Worm (Caenorhabditis elegans) whole organism, L4 larva: ENCODE measurements around the gene ttr-5.

Experiments used
- F49E8.2 ChIP-seq: sonication (generic microtip); optimal IDR thresholded peaks from 2 replicates; lab custom pipeline; 2016; ENCODE audit warnings: missing compliant biosample characterization, mild to moderate bottlenecking, missing genetic modification characterization, borderline replicate concordance
- T20F7.1 ChIP-seq: fragments of 200-800 bp; sonication (Bioruptor generic); optimal IDR thresholded peaks from 2 replicates; lab custom pipeline; 2018; ENCODE audit warnings: mild to moderate bottlenecking, missing genetic modification characterization, missing compliant biosample characterization
- aha-1 ChIP-seq: fragments of 150-350 bp; peaks from one replicate; lab custom pipeline; 2014; ENCODE audit warnings: missing biosample characterization, missing genetic modification characterization
- ama-1 ChIP-seq: fragments of 150-350 bp; optimal IDR thresholded peaks from 2 replicates; lab custom pipeline; 2014; ENCODE audit warnings: inconsistent platforms, mixed read lengths
- arid-1 ChIP-seq: fragments of 200-800 bp; sonication (Bioruptor generic); conservative IDR thresholded peaks from 2 replicates; pipeline ENCODE4 v1.3.6; 2022; ENCODE audit warnings: missing genetic modification reagents, missing genetic modification characterization, missing compliant biosample characterization
- ceh-32 ChIP-seq: sonication (generic microtip); optimal IDR thresholded peaks from 2 replicates; lab custom pipeline; 2016; ENCODE audit warnings: mild to moderate bottlenecking, missing genetic modification characterization, missing compliant biosample characterization; ENCODE audit not compliant: poor library complexity
- ceh-62 ChIP-seq: sonication (generic microtip); optimal IDR thresholded peaks from 2 replicates; lab custom pipeline; 2017; ENCODE audit warnings: missing biosample characterization, missing genetic modification characterization
- ceh-82 ChIP-seq: sonication (generic microtip); optimal IDR thresholded peaks from 2 replicates; lab custom pipeline; 2017; ENCODE audit warnings: missing biosample characterization, missing genetic modification characterization
- ces-1 ChIP-seq: fragments of 150-350 bp; sonication (generic microtip); optimal IDR thresholded peaks from 4 replicates; lab custom pipeline; 2014; ENCODE audit warnings: missing biosample characterization, missing genetic modification reagents, missing genetic modification characterization
- cey-2 ChIP-seq: sonication (generic microtip); optimal IDR thresholded peaks from 3 replicates; lab custom pipeline; 2017; ENCODE audit warnings: missing genetic modification characterization, mild to moderate bottlenecking, missing compliant biosample characterization, antibody characterized with exemption, borderline replicate concordance; ENCODE audit not compliant: insufficient read depth
- daf-16 ChIP-seq, 3 experiments: sonication (generic microtip); optimal IDR thresholded peaks; 2 replicates each; lab custom pipeline; 2016 to 2017; ENCODE audit warnings: missing genetic modification characterization in 3 of 3, missing genetic modification reagents in 3 of 3, mild to moderate bottlenecking in 2 of 3, missing compliant biosample characterization in 2 of 3, missing biosample characterization in 1 of 3, moderate library complexity in 1 of 3
- dmd-6 ChIP-seq: fragments of 200-800 bp; sonication (Bioruptor generic); IDR thresholded peaks from 2 replicates; pipeline ENCODE4 v1.3.6; 2022; ENCODE audit warnings: missing genetic modification reagents, missing genetic modification characterization, missing compliant biosample characterization
- dve-1 ChIP-seq: sonication (generic microtip); optimal IDR thresholded peaks from 2 replicates; lab custom pipeline; 2017; ENCODE audit warnings: antibody characterized with exemption, mild to moderate bottlenecking, missing genetic modification characterization, missing compliant biosample characterization; ENCODE audit not compliant: insufficient read depth
- egl-27 ChIP-seq: sonication (generic microtip); optimal IDR thresholded peaks from 3 replicates; lab custom pipeline; 2017; ENCODE audit warnings: missing biosample characterization, missing genetic modification reagents, missing genetic modification characterization
- egl-43 ChIP-seq: fragments of 200-800 bp; sonication (Bioruptor generic); IDR thresholded peaks from 2 replicates; pipeline ENCODE4 v1.3.6; 2022; ENCODE audit warnings: missing genetic modification reagents, missing genetic modification characterization, missing compliant biosample characterization
- fkh-10 ChIP-seq: fragments of 150-350 bp; optimal IDR thresholded peaks from 2 replicates; lab custom pipeline; 2014; ENCODE audit warnings: missing biosample characterization, missing genetic modification reagents, missing genetic modification characterization
- fos-1 ChIP-seq: fragments of 150-350 bp; optimal IDR thresholded peaks from 2 replicates; lab custom pipeline; 2014; ENCODE audit warnings: missing biosample characterization, missing genetic modification characterization
- gei-8 ChIP-seq: fragments of 200-800 bp; sonication (Bioruptor generic); optimal IDR thresholded peaks from 2 replicates; lab custom pipeline; 2018; ENCODE audit warnings: mild to moderate bottlenecking, missing genetic modification characterization, missing compliant biosample characterization
- hlh-30 ChIP-seq: sonication (generic microtip); optimal IDR thresholded peaks from 2 replicates; lab custom pipeline; 2017; ENCODE audit warnings: antibody characterized with exemption, mild to moderate bottlenecking, missing genetic modification characterization, missing compliant biosample characterization; ENCODE audit not compliant: insufficient read depth
- jun-1 ChIP-seq: fragments of 150-350 bp; optimal IDR thresholded peaks from 2 replicates; lab custom pipeline; 2014; ENCODE audit warnings: missing biosample characterization, missing genetic modification reagents, missing genetic modification characterization
- lin-1 ChIP-seq: fragments of 200-800 bp; sonication (Bioruptor generic); IDR thresholded peaks from 2 replicates; pipeline ENCODE4 v1.3.6; 2022; ENCODE audit warnings: missing genetic modification reagents, missing genetic modification characterization, missing compliant biosample characterization
- lin-38 ChIP-seq: fragments of 200-800 bp; sonication (Bioruptor generic); IDR thresholded peaks from 2 replicates; pipeline ENCODE4 v1.3.6; 2022; ENCODE audit warnings: missing genetic modification reagents, missing genetic modification characterization, missing compliant biosample characterization
- lin-39 ChIP-seq: fragments of 150-350 bp; optimal IDR thresholded peaks from 2 replicates; lab custom pipeline; 2014; ENCODE audit warnings: missing biosample characterization, missing genetic modification reagents, missing genetic modification characterization
- madf-5 ChIP-seq, 2 experiments: fragments of 200-800 bp; sonication (Bioruptor generic); IDR thresholded peaks; 2 replicates each; pipeline ENCODE4 v1.3.6; 2022; ENCODE audit warnings: missing compliant biosample characterization in 2 of 2, missing genetic modification characterization in 2 of 2
- mep-1 ChIP-seq: fragments of 150-350 bp; sonication (generic microtip); optimal IDR thresholded peaks from 3 replicates; lab custom pipeline; 2014; ENCODE audit warnings: missing biosample characterization, missing genetic modification characterization
- mxl-2 ChIP-seq: fragments of 200-800 bp; sonication (Bioruptor generic); conservative IDR thresholded peaks from 2 replicates; pipeline ENCODE4 v1.3.6; 2022; ENCODE audit warnings: missing genetic modification reagents, missing genetic modification characterization, missing compliant biosample characterization
- nhr-102 ChIP-seq: sonication (generic microtip); optimal IDR thresholded peaks from 2 replicates; lab custom pipeline; 2016; ENCODE audit warnings: mild to moderate bottlenecking, missing genetic modification characterization, moderate library complexity, missing compliant biosample characterization
- nhr-11 ChIP-seq: fragments of 150-350 bp; optimal IDR thresholded peaks from 2 replicates; lab custom pipeline; 2014; ENCODE audit warnings: missing biosample characterization, missing genetic modification characterization
- nhr-237 ChIP-seq: sonication (generic microtip); optimal IDR thresholded peaks from 2 replicates; lab custom pipeline; 2017; ENCODE audit warnings: missing biosample characterization, missing genetic modification characterization
- nhr-25 ChIP-seq: sonication (generic microtip); optimal IDR thresholded peaks from 2 replicates; lab custom pipeline; 2017; ENCODE audit warnings: missing genetic modification characterization, mild to moderate bottlenecking, missing compliant biosample characterization, antibody characterized with exemption, moderate library complexity, borderline replicate concordance; ENCODE audit not compliant: insufficient read depth
- nhr-28 ChIP-seq: fragments of 150-350 bp; optimal IDR thresholded peaks from 2 replicates; lab custom pipeline; 2014; ENCODE audit warnings: missing biosample characterization, missing genetic modification characterization
- nhr-41 ChIP-seq: fragments of 200-800 bp; sonication (Bioruptor generic); IDR thresholded peaks from 2 replicates; pipeline ENCODE4 v1.3.6; 2022; ENCODE audit warnings: missing genetic modification reagents, missing genetic modification characterization, missing compliant biosample characterization
- nhr-42 ChIP-seq: fragments of 200-800 bp; sonication (Bioruptor generic); IDR thresholded peaks from 2 replicates; pipeline ENCODE4 v1.3.6; 2022; ENCODE audit warnings: missing genetic modification characterization, missing compliant biosample characterization
- nhr-48 ChIP-seq: sonication (generic microtip); optimal IDR thresholded peaks from 2 replicates; lab custom pipeline; 2016; ENCODE audit warnings: mild to moderate bottlenecking, missing genetic modification characterization, missing compliant biosample characterization
- nhr-77 ChIP-seq: fragments of 150-350 bp; optimal IDR thresholded peaks from 2 replicates; lab custom pipeline; 2014; ENCODE audit warnings: missing biosample characterization, missing genetic modification characterization
- pqm-1 ChIP-seq: sonication (generic microtip); optimal IDR thresholded peaks from 2 replicates; lab custom pipeline; 2017; ENCODE audit warnings: missing biosample characterization, missing genetic modification characterization
- saeg-2 ChIP-seq: fragments of 200-800 bp; sonication (Bioruptor generic); IDR thresholded peaks from 2 replicates; pipeline ENCODE4 v1.3.6; 2022; ENCODE audit warnings: missing genetic modification reagents, missing genetic modification characterization, missing compliant biosample characterization
- snpc-1.2 ChIP-seq: fragments of 200-800 bp; sonication (Bioruptor generic); IDR thresholded peaks from 2 replicates; pipeline ENCODE4 v1.3.6; 2022; ENCODE audit warnings: missing genetic modification reagents, missing genetic modification characterization, missing compliant biosample characterization
- snpc-4 ChIP-seq: fragments of 150-350 bp; optimal IDR thresholded peaks from 2 replicates; lab custom pipeline; 2014; ENCODE audit warnings: missing biosample characterization, missing genetic modification characterization
- tra-1 ChIP-seq: fragments of 200-800 bp; sonication (Bioruptor generic); IDR thresholded peaks from 2 replicates; pipeline ENCODE4 v1.3.6; 2022; ENCODE audit warnings: missing genetic modification reagents, missing genetic modification characterization, missing compliant biosample characterization
- unc-130 ChIP-seq: sonication (generic microtip); optimal IDR thresholded peaks from 2 replicates; lab custom pipeline; 2016; ENCODE audit warnings: missing genetic modification reagents, missing genetic modification characterization, missing compliant biosample characterization
- unc-39 ChIP-seq: sonication (generic microtip); optimal IDR thresholded peaks from 2 replicates; lab custom pipeline; 2017; ENCODE audit warnings: missing biosample characterization, missing genetic modification characterization
- unc-62 ChIP-seq, 3 experiments: fragments of 150-350 bp in 1 of 3; sonication (generic microtip); optimal IDR thresholded peaks in 2 of 3; peaks in 1 of 3; 1 replicate in 1 of 3; 2 replicates in 2 of 3; lab custom pipeline; 2014 to 2017; ENCODE audit warnings: missing biosample characterization in 3 of 3, missing genetic modification characterization in 3 of 3, missing genetic modification reagents in 3 of 3, missing genotype in 1 of 3
- zfp-2 ChIP-seq: sonication (generic microtip); optimal IDR thresholded peaks from 2 replicates; lab custom pipeline; 2016; ENCODE audit warnings: mild to moderate bottlenecking, missing genetic modification characterization, missing compliant biosample characterization
- zip-2 ChIP-seq: fragments of 150-350 bp; optimal IDR thresholded peaks from 2 replicates; lab custom pipeline; 2014; ENCODE audit warnings: missing biosample characterization, missing genetic modification characterization
- ztf-11 ChIP-seq: fragments of 150-350 bp; optimal IDR thresholded peaks from 2 replicates; lab custom pipeline; 2014; ENCODE audit warnings: missing biosample characterization, missing genetic modification characterization

ttr-5 gene

DNA sequence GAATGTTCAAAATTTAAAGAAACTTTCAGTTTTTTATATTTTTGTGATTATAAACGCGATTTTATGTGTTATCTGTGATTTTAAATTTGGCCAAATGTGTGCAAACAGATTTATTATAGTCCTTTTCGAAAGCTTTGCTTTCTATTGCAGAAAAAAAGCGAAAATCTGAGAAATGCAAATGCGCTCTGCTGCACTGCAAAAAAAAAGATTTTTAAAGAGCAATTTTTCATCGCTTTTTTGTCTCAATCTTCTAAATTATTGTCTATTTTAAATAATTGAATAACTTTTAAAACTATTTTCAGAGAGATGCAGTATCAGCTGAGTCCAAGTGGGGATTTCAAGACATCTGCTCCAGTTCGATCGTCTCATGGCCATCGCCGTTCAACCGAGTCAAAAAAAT lies 8.1 kb upstream of the ttr-5 start, which contains the start of gene cpb-1:
TSS of gene cpb-1 (plus strand) at position 301 of the 400 bp plus-strand sequence.
- TF ChIP-seq unc-62 (GFP tag; optimal IDR thresholded peaks at IDR 0.05 in 1 of 2; lab: Kevin White, UChicago) (peak in 1 of 2 experiments; percentile 20), unc-62 (tag; optimal IDR thresholded peaks at IDR 0.05; lab: Kevin White, UChicago) (no peak), T20F7.1 (no peak)

DNA sequence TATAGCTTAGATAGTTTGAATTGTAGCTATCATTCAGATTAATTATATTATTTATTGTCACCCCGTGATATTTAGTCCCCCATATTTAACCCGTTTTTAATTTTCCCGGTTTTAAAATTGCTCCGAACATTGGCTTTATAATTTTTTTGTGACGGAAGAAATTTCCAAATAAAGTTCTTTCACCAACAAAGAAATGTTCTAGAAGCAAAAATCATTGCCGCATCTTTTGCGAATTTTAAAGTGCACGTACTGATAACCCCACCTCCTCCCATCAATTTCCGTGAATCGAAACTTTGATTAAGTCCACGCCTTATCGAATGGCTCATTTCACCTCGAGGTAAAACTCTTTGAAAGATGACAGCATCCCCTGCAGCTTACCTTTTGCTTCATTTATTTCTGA lies 5.4 kb upstream of the ttr-5 start, which contains the start of gene C40H1.7:
TSS of gene C40H1.7 (plus strand) at position 301 of the 400 bp plus-strand sequence.
- TF ChIP-seq dmd-6 (GFP tag; lab: Robert Waterston, UW) (peak; percentile 39; the same call in 1 of the 2 replicates), nhr-48 (tag; lab: Kevin White, UChicago) (no peak), gei-8 (GFP tag; lab: Kevin White, UChicago) (no peak), aha-1 (no peak), daf-16 (GFP tag; optimal IDR thresholded peaks at IDR 0.05; lab: Kevin White, UChicago) (no peak), daf-16 (tag; optimal IDR thresholded peaks at IDR 0.05; lab: Kevin White, UChicago) (peak; percentile 4)

DNA sequence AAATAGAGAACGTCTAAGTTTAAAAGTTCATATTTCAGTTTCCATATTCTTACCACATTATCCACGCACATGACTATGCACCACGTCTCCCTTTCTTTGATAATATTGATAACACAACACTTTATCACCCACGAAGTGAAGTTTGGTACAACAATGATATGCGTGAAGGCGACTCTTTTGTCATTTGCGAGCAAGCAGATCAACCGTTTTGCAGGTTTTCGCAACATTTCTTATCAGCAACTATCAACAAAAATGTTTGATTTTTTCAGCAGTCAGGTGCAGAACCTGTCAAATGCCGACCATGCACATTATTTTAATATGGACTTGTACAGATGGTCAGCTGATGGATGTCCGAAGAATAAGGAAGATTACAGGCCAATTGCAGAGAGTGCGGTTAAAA lies 3.6 kb upstream of the ttr-5 start:
- TF ChIP-seq ceh-62 (tag; lab: Kevin White, UChicago) (no peak), zfp-2 (tag; lab: Kevin White, UChicago) (no peak), nhr-237 (tag; lab: Kevin White, UChicago) (no peak), pqm-1 (tag; lab: Kevin White, UChicago) (peak; percentile 96), jun-1 (no peak), madf-5 (GFP tag; IDR thresholded peaks at IDR 0.05; lab: Robert Waterston, UW) (no peak), nhr-25 (tag; lab: Kevin White, UChicago) (no peak), ama-1 (no peak), saeg-2 (GFP tag; lab: Robert Waterston, UW) (peak; percentile 90), lin-39 (tag; lab: Kevin White, UChicago) (no peak), snpc-1.2 (GFP tag; lab: Robert Waterston, UW) (no peak), zip-2 (tag; lab: Kevin White, UChicago) (no peak), nhr-41 (GFP tag; lab: Robert Waterston, UW) (peak; percentile 46; the same call in 1 of the 2 replicates), mep-1 (tag; lab: Kevin White, UChicago) (no peak), gei-8 (GFP tag; lab: Kevin White, UChicago) (peak; percentile 70), nhr-102 (tag; lab: Kevin White, UChicago) (peak; percentile 2), egl-43 (GFP tag; lab: Robert Waterston, UW) (no peak), unc-62 (GFP tag; optimal IDR thresholded peaks at IDR 0.05 in 1 of 2; lab: Kevin White, UChicago) (peak; percentile 8 to 69), unc-62 (tag; optimal IDR thresholded peaks at IDR 0.05; lab: Kevin White, UChicago) (no peak), snpc-4 (tag; lab: Kevin White, UChicago) (no peak), nhr-42 (GFP tag; lab: Robert Waterston, UW) (no peak), ztf-11 (tag; lab: Kevin White, UChicago) (no peak), ces-1 (GFP tag; lab: Kevin White, UChicago) (no peak), arid-1 (GFP tag; lab: Robert Waterston, UW) (no peak), F49E8.2 (tag; lab: Kevin White, UChicago) (no peak), unc-39 (tag; lab: Kevin White, UChicago) (no peak), fos-1 (no peak), nhr-48 (tag; lab: Kevin White, UChicago) (peak; percentile 81), nhr-28 (tag; lab: Kevin White, UChicago) (peak; percentile 88), hlh-30 (peak; percentile 55), dve-1 (tag; lab: Kevin White, UChicago) (peak; percentile 91), ceh-32 (tag; lab: Kevin White, UChicago) (no peak), aha-1 (no peak), fkh-10 (GFP tag; lab: Kevin White, UChicago) (no peak), egl-27 (no peak), lin-38 (GFP tag; lab: Robert Waterston, UW) (no peak), tra-1 (GFP tag; lab: Robert Waterston, UW) (peak; percentile 75), mxl-2 (GFP tag; lab: Robert Waterston, UW) (no peak), nhr-11 (no peak), lin-1 (GFP tag; lab: Robert Waterston, UW) (peak; percentile 74), unc-130 (GFP tag; lab: Kevin White, UChicago) (no peak), nhr-77 (tag; lab: Kevin White, UChicago) (peak; percentile 72), cey-2 (tag; lab: Kevin White, UChicago) (no peak), ceh-82 (tag; lab: Kevin White, UChicago) (no peak)
